Fruit fly (Drosophila melanogaster): Measurements from ENCODE around the gene CG31800.

CG31800 gene

dm6 chr2L:18992196-18992595 lies 42.2 kb downstream of the CG31800 start, which contains the start of gene CG46465:
Gene CG46465, plus strand, starts transcription at chr2L:18992496.
- TF ChIP-seq insv (optimal IDR thresholded peaks at IDR 0.05) (no peak), h (optimal IDR thresholded peaks at IDR 0.05) (no peak), psq (optimal IDR thresholded peaks at IDR 0.05) (no peak), Sin3A (optimal IDR thresholded peaks at IDR 0.05) (no peak), Myc (optimal IDR thresholded peaks at IDR 0.05) (no peak), ttk (optimal IDR thresholded peaks at IDR 0.05) (no peak)

dm6 chr2L:18990720-18991119 lies 43.7 kb downstream of the CG31800 start, which contains the start of gene CG15169:
Gene CG15169, plus strand, starts transcription at chr2L:18991020.
- no peak for TF ChIP-seq h (optimal IDR thresholded peaks at IDR 0.05)
- TF ChIP-seq Sin3A (optimal IDR thresholded peaks at IDR 0.05): no peak
- TF ChIP-seq Myc (optimal IDR thresholded peaks at IDR 0.05): no peak
- TF ChIP-seq ttk (optimal IDR thresholded peaks at IDR 0.05): no peak
- no peak for TF ChIP-seq psq (optimal IDR thresholded peaks at IDR 0.05)
- TF ChIP-seq insv (optimal IDR thresholded peaks at IDR 0.05): no peak

- no peak for TF ChIP-seq Myc (optimal IDR thresholded peaks at IDR 0.05)
- TF ChIP-seq psq (optimal IDR thresholded peaks at IDR 0.05): no peak
- no peak for TF ChIP-seq Sin3A (optimal IDR thresholded peaks at IDR 0.05)
- no peak for TF ChIP-seq h (optimal IDR thresholded peaks at IDR 0.05)
- TF ChIP-seq insv (optimal IDR thresholded peaks at IDR 0.05): no peak
- no peak for TF ChIP-seq ttk (optimal IDR thresholded peaks at IDR 0.05)
These were observed 44.2 kb downstream of the CG31800 start, which contains the start of gene CG15170 for dm6 chr2L:18990133-18990532. Gene CG15170, minus strand, starts transcription at chr2L:18990233.

dm6 chr2L:18987078-18987895 lies 47.1 kb downstream of the CG31800 start, which contains the start of the genes Swip-1 and EMC5:
Gene Swip-1, minus strand, starts transcription at chr2L:18987280.
Gene EMC5, plus strand, starts transcription at chr2L:18987707.
- TF ChIP-seq Sin3A (optimal IDR thresholded peaks at IDR 0.05) (no peak), psq (optimal IDR thresholded peaks at IDR 0.05) (no peak), h (optimal IDR thresholded peaks at IDR 0.05) (no peak), insv (optimal IDR thresholded peaks at IDR 0.05) (no peak), ttk (optimal IDR thresholded peaks at IDR 0.05) (no peak), Myc (optimal IDR thresholded peaks at IDR 0.05) (no peak)

- TF ChIP-seq h (optimal IDR thresholded peaks at IDR 0.05) (no peak), insv (optimal IDR thresholded peaks at IDR 0.05) (no peak), ttk (optimal IDR thresholded peaks at IDR 0.05) (peak; percentile 92), psq (optimal IDR thresholded peaks at IDR 0.05) (no peak), Sin3A (optimal IDR thresholded peaks at IDR 0.05) (no peak), Myc (optimal IDR thresholded peaks at IDR 0.05) (no peak)
These were observed 48.3 kb downstream of the CG31800 start for dm6 chr2L:18986125-18986498.

dm6 chr2L:18985201-18986124 lies 48.9 kb downstream of the CG31800 start:
- TF ChIP-seq Myc (optimal IDR thresholded peaks at IDR 0.05): no peak
- TF ChIP-seq insv (optimal IDR thresholded peaks at IDR 0.05): no peak
- no peak for TF ChIP-seq Sin3A (optimal IDR thresholded peaks at IDR 0.05)
- no peak for TF ChIP-seq h (optimal IDR thresholded peaks at IDR 0.05)
- no peak for TF ChIP-seq ttk (optimal IDR thresholded peaks at IDR 0.05)

dm6 chr2L:18984158-18984557 lies 50.2 kb downstream of the CG31800 start:
- TF ChIP-seq insv (optimal IDR thresholded peaks at IDR 0.05) (no peak), ttk (optimal IDR thresholded peaks at IDR 0.05) (no peak)
